Worm (Caenorhabditis elegans): ENCODE results near the gene C47G2.3.
A peak's percentile ranks its signal among the peaks of the same experiment; 100 is the strongest.

The C47G2.3 gene

ce11 chrII:11333846-11334638, 44.1 kb upstream of the C47G2.3 start (continued):
- TF ChIP-seq hlh-12 (tag; optimal IDR thresholded peaks at IDR 0.05): no peak
- no peak for TF ChIP-seq atf-7 (tag; optimal IDR thresholded peaks at IDR 0.05)
- TF ChIP-seq ccch-3 (GFP tag; optimal IDR thresholded peaks at IDR 0.05): no peak
- TF ChIP-seq let-607 (tag; optimal IDR thresholded peaks at IDR 0.05): peak in 1 of 2 experiments; percentile 33
- TF ChIP-seq Y67H2A.10 (GFP tag; conservative IDR thresholded peaks at IDR 0.05): no peak
- TF ChIP-seq gei-17 (GFP tag; optimal IDR thresholded peaks at IDR 0.05): no peak
- TF ChIP-seq C17E4.6 (GFP tag; IDR thresholded peaks at IDR 0.05): no peak
- peak; percentile 44; the same call in 1 of the 2 replicates for TF ChIP-seq B0336.3 (GFP tag; IDR thresholded peaks at IDR 0.05)
- TF ChIP-seq nhr-27 (tag; optimal IDR thresholded peaks at IDR 0.05): no peak
- TF ChIP-seq ztf-26 (tag; optimal IDR thresholded peaks at IDR 0.05): peak; percentile 26
- no peak for TF ChIP-seq cebp-1 (GFP tag; IDR thresholded peaks at IDR 0.05)
- no peak for TF ChIP-seq cebp-1 (tag; optimal IDR thresholded peaks at IDR 0.05)
- TF ChIP-seq nhr-90 (tag; optimal IDR thresholded peaks at IDR 0.05): peak; percentile 11
- no peak for TF ChIP-seq tlf-1 (GFP tag; optimal IDR thresholded peaks at IDR 0.05)
- no peak for TF ChIP-seq mxl-1 (tag; optimal IDR thresholded peaks at IDR 0.05)
- no peak for TF ChIP-seq snpc-4 (GFP tag; optimal IDR thresholded peaks at IDR 0.05)
- TF ChIP-seq snpc-4 (tag; optimal IDR thresholded peaks at IDR 0.05): peak; percentile 65 to 94 (median 93)
- TF ChIP-seq F37B4.10 (GFP tag; IDR thresholded peaks at IDR 0.05): no peak
- TF ChIP-seq nhr-120 (GFP tag; IDR thresholded peaks at IDR 0.05): no peak
- no peak for TF ChIP-seq F39B2.1 (GFP tag; IDR thresholded peaks at IDR 0.05)
- TF ChIP-seq ztf-28 (GFP tag; IDR thresholded peaks at IDR 0.05): no peak
- no peak for TF ChIP-seq ztf-3 (GFP tag; optimal IDR thresholded peaks at IDR 0.05)
- TF ChIP-seq repo-1 (tag; optimal IDR thresholded peaks at IDR 0.05): no peak
- no peak for TF ChIP-seq attf-6 (GFP tag; IDR thresholded peaks at IDR 0.05)
- no peak for TF ChIP-seq F57C9.4 (tag; optimal IDR thresholded peaks at IDR 0.05)
- no peak for TF ChIP-seq hrde-1 (tag; optimal IDR thresholded peaks at IDR 0.05; ENCODE audit: borderline replicate concordance)
- TF ChIP-seq efl-1 (GFP tag; optimal IDR thresholded peaks at IDR 0.05): peak; percentile 54
- TF ChIP-seq tbp1 (GFP tag; optimal IDR thresholded peaks at IDR 0.05): peak; percentile 85
- TF ChIP-seq zfh-2 (GFP tag; conservative IDR thresholded peaks at IDR 0.05): peak; percentile 37; the same call in 1 of the 2 replicates
- TF ChIP-seq cebp-2 (GFP tag; IDR thresholded peaks at IDR 0.05): peak; percentile 85; the same call in 1 of the 2 replicates
- no peak for TF ChIP-seq Y53F4B.3 (GFP tag; IDR thresholded peaks at IDR 0.05)
- no peak for TF ChIP-seq lin-54 (GFP tag; optimal IDR thresholded peaks at IDR 0.05)
- no peak for TF ChIP-seq mel-28 (tag; optimal IDR thresholded peaks at IDR 0.05; ENCODE audit: borderline replicate concordance)
- TF ChIP-seq ceh-58 (GFP tag; IDR thresholded peaks at IDR 0.05): no peak
- no peak for TF ChIP-seq dpl-1 (GFP tag; optimal IDR thresholded peaks at IDR 0.05)
- TF ChIP-seq T07F8.4 (tag; optimal IDR thresholded peaks at IDR 0.05): no peak
- no peak for TF ChIP-seq ceh-91 (GFP tag; IDR thresholded peaks at IDR 0.05)
- no peak for TF ChIP-seq C06A6.2 (GFP tag; conservative IDR thresholded peaks at IDR 0.05)
- no peak for TF ChIP-seq egl-18 (GFP tag; IDR thresholded peaks at IDR 0.05)
- TF ChIP-seq lin-40 (tag; optimal IDR thresholded peaks at IDR 0.05): peak; percentile 7
- no peak for TF ChIP-seq F23B12.7 (tag; optimal IDR thresholded peaks at IDR 0.05; ENCODE audit: insufficient read depth)
- TF ChIP-seq ztf-25 (GFP tag; IDR thresholded peaks at IDR 0.05): peak; percentile 62; the same call in 1 of the 2 replicates
- TF ChIP-seq ztf-6 (GFP tag; IDR thresholded peaks at IDR 0.05): no peak
- TF ChIP-seq him-1 (tag; optimal IDR thresholded peaks at IDR 0.05): no peak
- TF ChIP-seq ztf-18 (tag; optimal IDR thresholded peaks at IDR 0.05): peak; percentile 22
- TF ChIP-seq F57A8.1 (GFP tag; optimal IDR thresholded peaks at IDR 0.05): no peak
- no peak; the same call in 1 of the 2 replicates for TF ChIP-seq madf-8 (GFP tag; conservative IDR thresholded peaks at IDR 0.05)
- no peak for TF ChIP-seq sdz-38 (tag; optimal IDR thresholded peaks at IDR 0.05)

All from whole organism, young adult.